Worm (Caenorhabditis elegans) whole organism, mixed stage, embryonic: ENCODE results near the gene T07H3.7.
"Not testable (repeated sequence)": the region's sequence is repeated elsewhere in the genome, so short reads cannot be mapped to it uniquely, and the experiment has no call there.

Source experiments
- blmp-1 ChIP-seq: fragments of 150-350 bp; optimal IDR thresholded peaks from 2 replicates; lab custom pipeline; 2014; ENCODE audit warnings: missing biosample characterization, missing genetic modification characterization
- ceh-39 ChIP-seq: fragments of 150-350 bp; optimal IDR thresholded peaks from 2 replicates; lab custom pipeline; 2014; ENCODE audit warnings: missing biosample characterization, missing genetic modification characterization
- ceh-43 ChIP-seq: fragments of 200-800 bp; sonication (Bioruptor generic); optimal IDR thresholded peaks from 2 replicates; lab custom pipeline; 2018; ENCODE audit warnings: mild to moderate bottlenecking, missing genetic modification characterization, moderate library complexity, missing compliant biosample characterization
- ceh-83 ChIP-seq: fragments of 200-800 bp; sonication (Bioruptor generic); optimal IDR thresholded peaks from 2 replicates; lab custom pipeline; 2018; ENCODE audit warnings: mild to moderate bottlenecking, missing genetic modification characterization, missing compliant biosample characterization
- ces-1 ChIP-seq: fragments of 150-350 bp; optimal IDR thresholded peaks from 2 replicates; lab custom pipeline; 2014; ENCODE audit warnings: missing biosample characterization, missing genetic modification reagents, missing genetic modification characterization
- cnd-1 ChIP-seq: fragments of 200-800 bp; sonication (Bioruptor generic); optimal IDR thresholded peaks from 2 replicates; lab custom pipeline; 2018; ENCODE audit warnings: mild to moderate bottlenecking, missing genetic modification characterization, missing compliant biosample characterization
- drap-1 ChIP-seq: fragments of 200-800 bp; sonication (Bioruptor generic); optimal IDR thresholded peaks from 3 replicates; lab custom pipeline; 2018; ENCODE audit warnings: mild to moderate bottlenecking, missing genetic modification characterization, missing compliant biosample characterization
- elt-1 ChIP-seq: sonication (generic microtip); optimal IDR thresholded peaks from 2 replicates; lab custom pipeline; 2017; ENCODE audit warnings: missing genetic modification characterization, mild to moderate bottlenecking, missing compliant biosample characterization, antibody characterized with exemption, moderate library complexity, borderline replicate concordance; ENCODE audit not compliant: insufficient read depth
- elt-3 ChIP-seq: fragments of 150-350 bp; optimal IDR thresholded peaks from 2 replicates; lab custom pipeline; 2014; ENCODE audit warnings: missing biosample characterization, missing genetic modification characterization
- flh-1 ChIP-seq: fragments of 200-800 bp; sonication (Bioruptor generic); optimal IDR thresholded peaks from 2 replicates; lab custom pipeline; 2018; ENCODE audit warnings: mild to moderate bottlenecking, missing genetic modification characterization, moderate library complexity, missing compliant biosample characterization
- hlh-1 ChIP-seq: fragments of 150-350 bp; optimal IDR thresholded peaks from 2 replicates; lab custom pipeline; 2014; ENCODE audit warnings: missing biosample characterization, missing genetic modification reagents, missing genetic modification characterization
- lin-32 ChIP-seq: fragments of 200-800 bp; sonication (Bioruptor generic); optimal IDR thresholded peaks from 2 replicates; lab custom pipeline; 2018; ENCODE audit warnings: mild to moderate bottlenecking, missing genetic modification characterization, missing compliant biosample characterization
- lsy-2 ChIP-seq: fragments of 150-350 bp; optimal IDR thresholded peaks from 2 replicates; lab custom pipeline; 2014; ENCODE audit warnings: missing biosample characterization, missing genetic modification characterization
- mab-5 ChIP-seq: fragments of 150-350 bp; optimal IDR thresholded peaks from 2 replicates; lab custom pipeline; 2014; ENCODE audit warnings: missing biosample characterization, missing genetic modification characterization
- mep-1 ChIP-seq: fragments of 150-350 bp; optimal IDR thresholded peaks from 2 replicates; lab custom pipeline; 2017; ENCODE audit warnings: missing biosample characterization, missing genetic modification reagents, missing genetic modification characterization, inconsistent platforms
- mls-2 ChIP-seq: sonication (generic microtip); optimal IDR thresholded peaks from 2 replicates; lab custom pipeline; 2016; ENCODE audit warnings: mild to moderate bottlenecking, missing genetic modification characterization, moderate library complexity, missing compliant biosample characterization
- nhr-12 ChIP-seq: fragments of 150-350 bp; optimal IDR thresholded peaks from 2 replicates; lab custom pipeline; 2014; ENCODE audit warnings: missing biosample characterization, missing genetic modification characterization
- nhr-2 ChIP-seq: fragments of 150-350 bp; optimal IDR thresholded peaks from 2 replicates; lab custom pipeline; 2014; ENCODE audit warnings: missing biosample characterization, missing genetic modification characterization
- nhr-28 ChIP-seq: fragments of 150-350 bp; optimal IDR thresholded peaks from 2 replicates; lab custom pipeline; 2014; ENCODE audit warnings: missing biosample characterization, missing genetic modification characterization
- nhr-76 ChIP-seq: sonication (generic microtip); optimal IDR thresholded peaks from 2 replicates; lab custom pipeline; 2017; ENCODE audit warnings: missing biosample characterization, missing genetic modification characterization
- pha-4 ChIP-seq: fragments of 150-350 bp; optimal IDR thresholded peaks from 2 replicates; lab custom pipeline; 2018; ENCODE audit warnings: missing biosample characterization, missing genetic modification reagents, missing genetic modification characterization
- sem-2 ChIP-seq: fragments of 200-800 bp; sonication (Bioruptor generic); optimal IDR thresholded peaks from 2 replicates; lab custom pipeline; 2018; ENCODE audit warnings: mild to moderate bottlenecking, missing genetic modification characterization, missing compliant biosample characterization
- snpc-4 ChIP-seq: fragments of 150-350 bp; optimal IDR thresholded peaks from 2 replicates; lab custom pipeline; 2014; ENCODE audit warnings: missing biosample characterization, missing genetic modification characterization
- sptf-1 ChIP-seq: sonication (generic microtip); optimal IDR thresholded peaks from 2 replicates; lab custom pipeline; 2017; ENCODE audit warnings: mild to moderate bottlenecking, missing genetic modification characterization, moderate library complexity, missing compliant biosample characterization
- unc-120 ChIP-seq: sonication (generic microtip); optimal IDR thresholded peaks from 2 replicates; lab custom pipeline; 2017; ENCODE audit warnings: missing genetic modification characterization, missing compliant biosample characterization; ENCODE audit not compliant: poor library complexity, severe bottlenecking
- unc-39 ChIP-seq: fragments of 150-350 bp; optimal IDR thresholded peaks from 2 replicates; lab custom pipeline; 2014; ENCODE audit warnings: missing biosample characterization, missing genetic modification characterization
- unc-62 ChIP-seq: fragments of 150-350 bp; optimal IDR thresholded peaks from 2 replicates; lab custom pipeline; 2014; ENCODE audit warnings: missing biosample characterization, missing genetic modification reagents, missing genetic modification characterization
- ztf-11 ChIP-seq: fragments of 150-350 bp; optimal IDR thresholded peaks from 2 replicates; lab custom pipeline; 2014; ENCODE audit warnings: missing biosample characterization, missing genetic modification characterization

T07H3.7 gene

ce11 chrII:1589845-1590244, at the start of gene T07H3.7:
Gene T07H3.7 (minus strand): TSS chrII:1589945.
- TF ChIP-seq lin-32, result no peak
- no peak for TF ChIP-seq nhr-28 (tag; lab: Kevin White, UChicago)
- no peak for TF ChIP-seq pha-4
- TF ChIP-seq sptf-1 (tag; lab: Kevin White, UChicago), result no peak
- TF ChIP-seq ceh-43 (GFP tag; lab: Kevin White, UChicago), result no peak
- TF ChIP-seq mls-2 (tag; lab: Kevin White, UChicago), result no peak
- no peak for TF ChIP-seq unc-120 (tag; lab: Kevin White, UChicago)
- no peak for TF ChIP-seq drap-1 (GFP tag; lab: Kevin White, UChicago)
- no peak for TF ChIP-seq cnd-1 (tag; lab: Kevin White, UChicago)
- no peak for TF ChIP-seq mep-1 (tag; lab: Kevin White, UChicago)
- TF ChIP-seq ceh-39, result no peak
- TF ChIP-seq blmp-1 (tag; lab: Kevin White, UChicago), result no peak
- no peak for TF ChIP-seq elt-3 (tag; lab: Kevin White, UChicago)
- no peak for TF ChIP-seq lsy-2 (tag; lab: Kevin White, UChicago)
- no peak for TF ChIP-seq unc-39

- not testable (repeated sequence) for TF ChIP-seq hlh-1, unc-39, nhr-2
Measured at ce11 chrII:1636392-1636791, 46.6 kb upstream of the T07H3.7 start, which contains the start of gene srg-20. Gene srg-20 (plus strand): TSS chrII:1636692.

- TF ChIP-seq pha-4 (no peak), snpc-4 (no peak), sem-2 (no peak), unc-62 (GFP tag; lab: Kevin White, UChicago) (no peak), unc-39 (no peak), ces-1 (GFP tag; lab: Kevin White, UChicago) (no peak), blmp-1 (tag; lab: Kevin White, UChicago) (no peak), drap-1 (GFP tag; lab: Kevin White, UChicago) (no peak), lsy-2 (tag; lab: Kevin White, UChicago) (no peak), hlh-1 (no peak), sptf-1 (tag; lab: Kevin White, UChicago) (no peak), nhr-12 (tag; lab: Kevin White, UChicago) (no peak), ztf-11 (tag; lab: Kevin White, UChicago) (no peak), ceh-39 (no peak)
- TF ChIP-seq, all 35 proteins: peak for 0
Measured at ce11 chrII:1635969-1636368, 46.2 kb upstream of the T07H3.7 start.

- not testable (repeated sequence) for TF ChIP-seq lin-32; ztf-11 (tag; lab: Kevin White, UChicago); mep-1 (tag; lab: Kevin White, UChicago)
Measured at ce11 chrII:1633490-1633889, 43.7 kb upstream of the T07H3.7 start, which contains the start of gene C08E3.1. Gene C08E3.1 (plus strand): TSS chrII:1633790.

ce11 chrII:1632216-1632615, 42.5 kb upstream of the T07H3.7 start, which contains the start of gene C08E3.13:
Gene C08E3.13 (minus strand): TSS chrII:1632316.
- not testable (repeated sequence) for TF ChIP-seq lin-32; ztf-11 (tag; lab: Kevin White, UChicago); mab-5 (tag; lab: Kevin White, UChicago)

- TF ChIP-seq hlh-1, elt-1, snpc-4: not testable (repeated sequence)
Measured at ce11 chrII:1627783-1628182, 38.0 kb upstream of the T07H3.7 start, which contains the start of gene C08E3.15. Gene C08E3.15 (minus strand): TSS chrII:1627883.

- TF ChIP-seq lin-32 (no peak), nhr-76 (tag; lab: Kevin White, UChicago) (no peak), ceh-83 (no peak), nhr-2 (no peak), pha-4 (no peak), mls-2 (tag; lab: Kevin White, UChicago) (no peak), flh-1 (no peak)
Measured at ce11 chrII:1625666-1626065, 35.9 kb upstream of the T07H3.7 start, which contains the start of gene C08E3.14. Gene C08E3.14 (plus strand): TSS chrII:1625966.
